Worm (Caenorhabditis elegans) whole organism, L4 larva: Measurements from ENCODE around the gene unc-52.

Experiments used
- F10B5.3 ChIP-seq: sonication (generic microtip); optimal IDR thresholded peaks from 2 replicates; lab custom pipeline; 2016; ENCODE audit warnings: mild to moderate bottlenecking, missing genetic modification characterization, missing compliant biosample characterization
- F37D6.2 ChIP-seq: sonication (generic microtip); optimal IDR thresholded peaks from 2 replicates; lab custom pipeline; 2016; ENCODE audit warnings: mild to moderate bottlenecking, missing genetic modification characterization, missing compliant biosample characterization
- F44E2.7 ChIP-seq: fragments of 200-800 bp; sonication (Bioruptor generic); IDR thresholded peaks from 2 replicates; pipeline ENCODE4 v2.1.2; 2022; ENCODE audit warnings: missing genetic modification characterization, missing compliant biosample characterization
- R02D3.7 ChIP-seq: fragments of 150-350 bp; sonication (generic microtip); optimal IDR thresholded peaks from 3 replicates; lab custom pipeline; 2014; ENCODE audit warnings: missing biosample characterization, missing genetic modification characterization
- T26A8.4 ChIP-seq: fragments of 200-800 bp; sonication (Bioruptor generic); IDR thresholded peaks from 2 replicates; pipeline ENCODE4 v1.3.6; 2022; ENCODE audit warnings: missing genetic modification characterization, missing compliant biosample characterization
- Y105C5A.15 ChIP-seq: fragments of 200-800 bp; sonication (Bioruptor generic); IDR thresholded peaks from 2 replicates; pipeline ENCODE4 v1.3.6; 2022; ENCODE audit warnings: missing genetic modification characterization, missing compliant biosample characterization
- aha-1 ChIP-seq: fragments of 150-350 bp; peaks from one replicate; lab custom pipeline; 2014; ENCODE audit warnings: missing biosample characterization, missing genetic modification characterization
- ceh-44 ChIP-seq: fragments of 200-800 bp; sonication (Bioruptor generic); IDR thresholded peaks from 2 replicates; pipeline ENCODE4 v1.3.6; 2022; ENCODE audit warnings: missing genetic modification reagents, missing genetic modification characterization, missing compliant biosample characterization
- cey-2 ChIP-seq: sonication (generic microtip); optimal IDR thresholded peaks from 3 replicates; lab custom pipeline; 2017; ENCODE audit warnings: missing genetic modification characterization, mild to moderate bottlenecking, missing compliant biosample characterization, antibody characterized with exemption, borderline replicate concordance; ENCODE audit not compliant: insufficient read depth
- ctbp-1 ChIP-seq: fragments of 200-800 bp; sonication (Bioruptor generic); IDR thresholded peaks from 2 replicates; pipeline ENCODE4 v1.3.6; 2022; ENCODE audit warnings: missing genetic modification reagents, missing genetic modification characterization, missing compliant biosample characterization
- daf-8 ChIP-seq: fragments of 200-800 bp; sonication (Bioruptor generic); IDR thresholded peaks from 2 replicates; pipeline ENCODE4 v1.3.6; 2022; ENCODE audit warnings: missing genetic modification characterization, missing compliant biosample characterization
- dpl-1 ChIP-seq: fragments of 150-350 bp; optimal IDR thresholded peaks from 2 replicates; lab custom pipeline; 2014; ENCODE audit warnings: missing biosample characterization, missing genetic modification reagents, missing genetic modification characterization
- duxl-1 ChIP-seq: sonication (generic microtip); optimal IDR thresholded peaks from 2 replicates; lab custom pipeline; 2016; ENCODE audit warnings: mild to moderate bottlenecking, missing genetic modification characterization, moderate library complexity, missing compliant biosample characterization; ENCODE audit not compliant: poor library complexity
- dve-1 ChIP-seq: sonication (generic microtip); optimal IDR thresholded peaks from 2 replicates; lab custom pipeline; 2017; ENCODE audit warnings: antibody characterized with exemption, mild to moderate bottlenecking, missing genetic modification characterization, missing compliant biosample characterization; ENCODE audit not compliant: insufficient read depth
- egl-27 ChIP-seq: sonication (generic microtip); optimal IDR thresholded peaks from 3 replicates; lab custom pipeline; 2017; ENCODE audit warnings: missing biosample characterization, missing genetic modification reagents, missing genetic modification characterization
- egl-43 ChIP-seq: fragments of 200-800 bp; sonication (Bioruptor generic); IDR thresholded peaks from 2 replicates; pipeline ENCODE4 v1.3.6; 2022; ENCODE audit warnings: missing genetic modification reagents, missing genetic modification characterization, missing compliant biosample characterization
- fkh-10 ChIP-seq: fragments of 150-350 bp; optimal IDR thresholded peaks from 2 replicates; lab custom pipeline; 2014; ENCODE audit warnings: missing biosample characterization, missing genetic modification reagents, missing genetic modification characterization
- hif-1 ChIP-seq, 2 experiments: sonication (generic microtip); optimal IDR thresholded peaks; 2 replicates each; lab custom pipeline; 2016 to 2017; ENCODE audit warnings: missing compliant biosample characterization in 2 of 2, missing genetic modification characterization in 2 of 2, missing genetic modification reagents in 2 of 2, missing genotype in 2 of 2, mild to moderate bottlenecking in 1 of 2
- hlh-11 ChIP-seq: fragments of 200-800 bp; sonication (Bioruptor generic); optimal IDR thresholded peaks from 2 replicates; lab custom pipeline; 2018; ENCODE audit warnings: mild to moderate bottlenecking, missing genetic modification characterization, missing compliant biosample characterization
- lin-1 ChIP-seq: fragments of 200-800 bp; sonication (Bioruptor generic); IDR thresholded peaks from 2 replicates; pipeline ENCODE4 v1.3.6; 2022; ENCODE audit warnings: missing genetic modification reagents, missing genetic modification characterization, missing compliant biosample characterization
- lin-15B ChIP-seq: fragments of 150-350 bp; sonication (generic microtip); optimal IDR thresholded peaks from 3 replicates; lab custom pipeline; 2014; ENCODE audit warnings: missing biosample characterization, missing genetic modification characterization
- lin-38 ChIP-seq: fragments of 200-800 bp; sonication (Bioruptor generic); IDR thresholded peaks from 2 replicates; pipeline ENCODE4 v1.3.6; 2022; ENCODE audit warnings: missing genetic modification reagents, missing genetic modification characterization, missing compliant biosample characterization
- lir-3 ChIP-seq: sonication (generic microtip); optimal IDR thresholded peaks from 2 replicates; lab custom pipeline; 2016; ENCODE audit warnings: mild to moderate bottlenecking, missing genetic modification characterization, missing compliant biosample characterization
- madf-5 ChIP-seq, 2 experiments: fragments of 200-800 bp; sonication (Bioruptor generic); IDR thresholded peaks; 2 replicates each; pipeline ENCODE4 v1.3.6; 2022; ENCODE audit warnings: missing compliant biosample characterization in 2 of 2, missing genetic modification characterization in 2 of 2
- madf-9 ChIP-seq: fragments of 200-800 bp; sonication (Bioruptor generic); conservative IDR thresholded peaks from 2 replicates; pipeline ENCODE4 v1.3.6; 2022; ENCODE audit warnings: missing genetic modification reagents, missing genetic modification characterization, missing compliant biosample characterization
- mep-1 ChIP-seq: fragments of 150-350 bp; sonication (generic microtip); optimal IDR thresholded peaks from 3 replicates; lab custom pipeline; 2014; ENCODE audit warnings: missing biosample characterization, missing genetic modification characterization
- nhr-10 ChIP-seq: fragments of 150-350 bp; optimal IDR thresholded peaks from 2 replicates; lab custom pipeline; 2014; ENCODE audit warnings: missing biosample characterization, missing genetic modification characterization
- nhr-237 ChIP-seq: sonication (generic microtip); optimal IDR thresholded peaks from 2 replicates; lab custom pipeline; 2017; ENCODE audit warnings: missing biosample characterization, missing genetic modification characterization
- nhr-6 ChIP-seq: fragments of 150-350 bp; optimal IDR thresholded peaks from 2 replicates; lab custom pipeline; 2014; ENCODE audit warnings: missing biosample characterization, missing genetic modification characterization
- nhr-76 ChIP-seq: fragments of 150-350 bp; optimal IDR thresholded peaks from 2 replicates; lab custom pipeline; 2014; ENCODE audit warnings: missing biosample characterization, missing genetic modification characterization
- pha-4 ChIP-seq, 2 experiments: fragments of 150-350 bp in 1 of 2; fragments of 200-800 bp in 1 of 2; sonication (Bioruptor generic) in 1 of 2; IDR thresholded peaks in 1 of 2; optimal IDR thresholded peaks in 1 of 2; 2 replicates each; pipeline versions ENCODE4 v1.3.6 to Lab custom; 2014 to 2022; ENCODE audit warnings: missing genetic modification characterization in 2 of 2, missing genetic modification reagents in 2 of 2, missing biosample characterization in 1 of 2, missing compliant biosample characterization in 1 of 2
- sdz-12 ChIP-seq: fragments of 200-800 bp; sonication (Bioruptor generic); optimal IDR thresholded peaks from 2 replicates; lab custom pipeline; 2018; ENCODE audit warnings: mild to moderate bottlenecking, missing genetic modification characterization, missing compliant biosample characterization
- set-16 ChIP-seq: fragments of 200-800 bp; sonication (Bioruptor generic); IDR thresholded peaks from 2 replicates; pipeline ENCODE4 v1.3.6; 2022; ENCODE audit warnings: missing genetic modification reagents, missing genetic modification characterization, missing compliant biosample characterization
- snpc-4 ChIP-seq: fragments of 150-350 bp; optimal IDR thresholded peaks from 2 replicates; lab custom pipeline; 2014; ENCODE audit warnings: missing biosample characterization, missing genetic modification characterization
- spr-1 ChIP-seq: sonication (generic microtip); optimal IDR thresholded peaks from 2 replicates; lab custom pipeline; 2016; ENCODE audit warnings: mild to moderate bottlenecking, missing genetic modification characterization, missing compliant biosample characterization
- spr-3 ChIP-seq: fragments of 200-800 bp; sonication (Bioruptor generic); optimal IDR thresholded peaks from 2 replicates; lab custom pipeline; 2018; ENCODE audit warnings: mild to moderate bottlenecking, missing genetic modification characterization, missing compliant biosample characterization
- unc-62 ChIP-seq, 3 experiments: fragments of 150-350 bp in 1 of 3; sonication (generic microtip); optimal IDR thresholded peaks in 2 of 3; peaks in 1 of 3; 1 replicate in 1 of 3; 2 replicates in 2 of 3; lab custom pipeline; 2014 to 2017; ENCODE audit warnings: missing biosample characterization in 3 of 3, missing genetic modification characterization in 3 of 3, missing genetic modification reagents in 3 of 3, missing genotype in 1 of 3
- vab-7 ChIP-seq: fragments of 200-800 bp; sonication (Bioruptor generic); IDR thresholded peaks from 2 replicates; pipeline ENCODE4 v1.3.6; 2022; ENCODE audit warnings: missing genetic modification reagents, missing genetic modification characterization, missing compliant biosample characterization
- zfp-3 ChIP-seq: fragments of 200-800 bp; sonication (Bioruptor generic); conservative IDR thresholded peaks from 2 replicates; pipeline ENCODE4 v1.3.6; 2022; ENCODE audit warnings: missing genetic modification reagents, missing genetic modification characterization, missing compliant biosample characterization
- ztf-7 ChIP-seq: fragments of 150-350 bp; optimal IDR thresholded peaks from 2 replicates; lab custom pipeline; 2014; ENCODE audit warnings: missing biosample characterization, missing genetic modification characterization

unc-52 gene

DNA sequence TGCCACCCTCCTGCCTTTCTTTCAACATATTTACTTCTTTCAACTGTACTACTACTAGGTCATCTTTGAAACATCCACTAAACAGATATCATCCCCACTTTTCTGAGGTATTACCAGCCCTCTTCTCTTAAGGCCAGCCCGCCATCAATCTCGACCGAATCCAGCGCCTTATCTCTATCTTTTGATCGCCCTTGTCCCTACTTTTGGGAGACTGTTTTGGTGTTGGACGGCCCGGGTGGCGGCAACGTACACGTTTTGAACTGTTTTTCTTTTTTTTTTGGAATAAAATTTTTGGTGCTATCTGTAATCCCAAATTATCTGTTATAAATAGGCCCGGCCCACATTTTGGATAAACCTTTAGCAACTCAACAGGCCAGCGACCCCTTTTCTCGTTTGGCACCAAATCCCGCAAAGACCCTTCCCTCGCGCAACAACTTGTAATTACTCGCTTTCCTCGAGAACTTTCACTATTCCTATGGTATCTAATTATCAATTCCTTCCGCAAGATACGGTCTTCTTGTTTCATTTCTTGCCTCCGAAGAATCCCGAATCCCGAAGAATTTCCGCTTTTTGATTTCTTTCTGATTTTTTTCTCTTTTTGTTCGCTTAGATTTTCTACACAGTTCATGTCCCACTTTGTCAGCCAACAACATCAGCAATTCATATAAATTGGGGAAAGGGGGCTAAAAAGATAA is 19.1 kb upstream of the unc-52 start:
- TF ChIP-seq snpc-4 (no peak), aha-1 (tag; lab: Kevin White, UChicago) (peak; percentile 18), egl-43 (GFP tag; lab: Robert Waterston, UW) (no peak), T26A8.4 (GFP tag; lab: Robert Waterston, UW) (no peak), hlh-11 (no peak), F44E2.7 (GFP tag; lab: Robert Waterston, UW) (no peak), dve-1 (tag; lab: Kevin White, UChicago) (no peak), nhr-76 (tag; lab: Kevin White, UChicago) (no peak), R02D3.7 (tag; lab: Kevin White, UChicago) (no peak), unc-62 (GFP tag; optimal IDR thresholded peaks at IDR 0.05 in 1 of 2; lab: Kevin White, UChicago) (peak in 1 of 2 experiments; percentile 22), unc-62 (tag; optimal IDR thresholded peaks at IDR 0.05; lab: Kevin White, UChicago) (no peak)

DNA sequence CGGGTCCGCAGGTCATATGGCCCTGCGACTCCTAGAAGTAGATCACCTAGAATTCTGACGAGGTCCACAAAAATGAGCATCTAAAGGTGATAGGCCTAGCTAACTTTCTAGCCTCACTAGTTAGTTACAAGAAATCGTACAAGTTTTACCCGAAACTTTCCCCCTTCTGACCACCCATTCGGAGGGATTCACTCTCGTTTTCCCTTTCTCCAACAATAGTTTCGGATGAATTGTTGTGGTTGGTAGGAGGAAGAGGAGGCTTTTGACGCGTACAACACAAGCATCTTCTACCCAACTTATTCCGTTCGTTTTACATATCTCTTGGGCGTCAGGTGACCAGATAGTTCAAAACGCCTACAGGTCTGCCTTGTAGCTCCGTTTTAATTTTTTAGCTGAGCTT is 17.3 kb upstream of the unc-52 start:
- no peak for TF ChIP-seq madf-5 (GFP tag; IDR thresholded peaks at IDR 0.05; lab: Robert Waterston, UW)
- TF ChIP-seq spr-1 (tag; lab: Kevin White, UChicago) = no peak
- no peak for TF ChIP-seq zfp-3 (GFP tag; lab: Robert Waterston, UW)
- TF ChIP-seq R02D3.7 (tag; lab: Kevin White, UChicago) = no peak
- TF ChIP-seq nhr-237 (tag; lab: Kevin White, UChicago) = no peak
- TF ChIP-seq F10B5.3 = no peak
- TF ChIP-seq snpc-4 = no peak
- no peak for TF ChIP-seq fkh-10 (GFP tag; lab: Kevin White, UChicago)
- no peak for TF ChIP-seq nhr-10 (tag; lab: Kevin White, UChicago)
- TF ChIP-seq dpl-1 (GFP tag; lab: Kevin White, UChicago) = no peak
- no peak for TF ChIP-seq sdz-12 (GFP tag; lab: Kevin White, UChicago)
- no peak for TF ChIP-seq ctbp-1
- no peak for TF ChIP-seq vab-7
- no peak for TF ChIP-seq mep-1 (tag; lab: Kevin White, UChicago)
- TF ChIP-seq daf-8 (GFP tag; lab: Robert Waterston, UW) = no peak
- TF ChIP-seq spr-3 (GFP tag; lab: Kevin White, UChicago) = no peak

DNA sequence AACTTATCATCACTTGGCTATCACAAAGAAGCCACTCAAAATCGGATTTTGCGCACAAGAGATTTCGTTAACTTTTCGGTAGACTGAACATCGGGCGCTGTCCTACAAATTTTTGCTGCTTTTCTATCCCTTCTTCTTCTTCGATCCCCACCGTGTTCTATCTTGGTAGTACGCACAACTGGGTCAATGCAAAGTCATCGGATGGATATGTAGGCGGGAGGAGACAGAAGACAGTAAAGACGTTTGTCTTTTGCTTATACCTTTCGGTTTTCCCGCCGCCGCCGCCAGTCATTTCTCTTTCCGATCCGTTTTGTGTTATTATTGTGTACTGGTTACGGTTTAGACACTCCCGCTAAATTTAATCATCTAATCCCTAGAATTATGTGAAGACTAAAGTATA is 15.8 kb upstream of the unc-52 start:
- TF ChIP-seq pha-4 (GFP tag; IDR thresholded peaks at IDR 0.05; lab: Robert Waterston, UW) (no peak), pha-4 (tag; optimal IDR thresholded peaks at IDR 0.05; lab: Kevin White, UChicago) (no peak), nhr-6 (no peak), nhr-237 (tag; lab: Kevin White, UChicago) (no peak), ceh-44 (no peak), F10B5.3 (no peak), F37D6.2 (tag; lab: Kevin White, UChicago) (no peak), Y105C5A.15 (GFP tag; lab: Robert Waterston, UW) (no peak), lin-1 (GFP tag; lab: Robert Waterston, UW) (no peak), lin-38 (no peak), madf-9 (GFP tag; lab: Robert Waterston, UW) (no peak), ztf-7 (tag; lab: Kevin White, UChicago) (no peak), egl-27 (tag; lab: Kevin White, UChicago) (no peak), cey-2 (tag; lab: Kevin White, UChicago) (no peak), duxl-1 (tag; lab: Kevin White, UChicago) (no peak), hif-1 (tag; optimal IDR thresholded peaks at IDR 0.05; lab: Kevin White, UChicago) (no peak), daf-8 (GFP tag; lab: Robert Waterston, UW) (no peak), lir-3 (tag; lab: Kevin White, UChicago) (no peak), lin-15B (tag; lab: Kevin White, UChicago) (no peak), set-16 (GFP tag; lab: Robert Waterston, UW) (no peak)
